Fruit fly (Drosophila melanogaster) whole organism, embryonic: ENCODE measurements around the gene CG31104.

Experiments
- Atf6 ChIP-seq: fragments of 200-800 bp; sonication (Bioruptor generic); IDR thresholded peaks from 2 replicates; pipeline ENCODE4 v1.3.6; 2022; ENCODE audit warnings: missing biosample characterization, missing genetic modification characterization
- CG10267 ChIP-seq: fragments of 200-800 bp; sonication (Bioruptor generic); optimal IDR thresholded peaks from 2 replicates; lab custom pipeline; 2018; ENCODE audit warnings: missing biosample characterization, mild to moderate bottlenecking, missing genetic modification characterization, moderate library complexity
- CG4360 ChIP-seq: fragments of 200-800 bp; sonication (Bioruptor generic); IDR thresholded peaks from 2 replicates; pipeline ENCODE4 v1.3.6; 2022; ENCODE audit warnings: missing biosample characterization, missing genetic modification characterization
- CG4424 ChIP-seq: fragments of 200-800 bp; sonication (Bioruptor generic); optimal IDR thresholded peaks from 3 replicates; lab custom pipeline; 2016; ENCODE audit warnings: missing biosample characterization, missing genetic modification characterization
- CG8765 ChIP-seq: fragments of 200-800 bp; sonication (Bioruptor generic); IDR thresholded peaks from 2 replicates; pipeline ENCODE4 v1.3.6; 2022; ENCODE audit warnings: missing biosample characterization, missing genetic modification characterization
- CG9437 ChIP-seq: fragments of 200-800 bp; sonication (Bioruptor generic); optimal IDR thresholded peaks from 2 replicates; lab custom pipeline; 2018; ENCODE audit warnings: missing biosample characterization, mild to moderate bottlenecking, missing genetic modification characterization
- Dp ChIP-seq: fragments of 200-800 bp; sonication (Bioruptor generic); optimal IDR thresholded peaks from 2 replicates; lab custom pipeline; 2018; ENCODE audit warnings: missing biosample characterization, mild to moderate bottlenecking, missing genetic modification characterization, moderate library complexity
- Elba2 ChIP-seq: fragments of 200-800 bp; sonication (Bioruptor generic); optimal IDR thresholded peaks from 3 replicates; lab custom pipeline; 2016; ENCODE audit warnings: missing biosample characterization, missing genetic modification characterization
- GATAe ChIP-seq: fragments of 200-800 bp; sonication (Bioruptor generic); conservative IDR thresholded peaks from 2 replicates; pipeline ENCODE4 v1.3.6; 2022; ENCODE audit warnings: missing biosample characterization, missing genetic modification characterization
- crp ChIP-seq, 2 experiments: fragments of 200-800 bp; sonication (Bioruptor generic); optimal IDR thresholded peaks; 2 replicates in 1 of 2; 3 replicates in 1 of 2; lab custom pipeline; 2017; ENCODE audit warnings: missing biosample characterization in 2 of 2, missing genetic modification characterization in 2 of 2, mild to moderate bottlenecking in 1 of 2, moderate library complexity in 1 of 2
- pzg ChIP-seq: fragments of 200-800 bp; sonication (Bioruptor generic); optimal IDR thresholded peaks from 3 replicates; lab custom pipeline; 2018; ENCODE audit warnings: missing biosample characterization, mild to moderate bottlenecking, missing genetic modification characterization, moderate library complexity
- zen2 ChIP-seq: fragments of 200-800 bp; sonication (Bioruptor generic); IDR thresholded peaks from 3 replicates; pipeline ENCODE4 v1.3.6; 2022; ENCODE audit warnings: missing biosample characterization, missing genetic modification characterization; ENCODE audit not compliant: partially characterized antibody

CG31104 gene

dm6 chr3R:25335065-25335464 lies 49.8 kb downstream of the CG31104 start, which contains the start of the genes CG10669 and CG11902 (continued):
- TF ChIP-seq CG10267 (tag; lab: Kevin White, UChicago) (peak; percentile 91), crp (GFP tag; optimal IDR thresholded peaks at IDR 0.05; lab: Kevin White, UChicago) (peak; percentile 86 to 98), pzg (GFP tag; lab: Kevin White, UChicago) (peak; percentile 40), CG4360 (GFP tag; lab: Robert Waterston, UW) (no peak), CG4424 (GFP tag; lab: Kevin White, UChicago) (no peak), CG9437 (no peak), Dp (GFP tag; lab: Kevin White, UChicago) (peak; percentile 3), CG8765 (GFP tag; lab: Robert Waterston, UW) (no peak), Atf6 (no peak), Elba2 (GFP tag; lab: Kevin White, UChicago) (peak; percentile 18), GATAe (GFP tag; lab: Robert Waterston, UW) (no peak), zen2 (GFP tag; lab: Robert Waterston, UW) (no peak; the same call in 2 of the 3 replicates)
